Worm (Caenorhabditis elegans): ENCODE results near the gene swsn-6.

DNA sequence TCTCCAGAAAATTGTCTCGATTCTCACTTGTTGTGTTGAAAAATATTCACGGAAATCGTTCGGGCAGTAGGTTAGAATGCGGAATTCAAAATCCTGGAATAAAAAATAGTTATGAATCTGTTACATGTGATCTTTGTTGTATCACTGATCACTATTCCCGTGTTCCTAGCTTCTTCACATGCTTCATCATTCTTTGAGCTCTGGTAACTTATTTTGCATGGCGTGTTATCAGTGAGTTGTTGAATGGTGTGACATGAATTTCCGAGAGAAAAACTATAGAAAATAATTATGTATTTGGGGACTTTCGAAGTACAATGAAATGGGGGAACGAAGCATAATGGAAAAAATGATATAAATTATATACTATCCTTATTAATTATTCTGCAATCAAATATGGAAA lies 1.3 kb upstream of the swsn-6 start:
- no peak for TF ChIP-seq him-1 (tag; optimal IDR thresholded peaks at IDR 0.05)
- TF ChIP-seq dao-5 (tag; optimal IDR thresholded peaks at IDR 0.05), result no peak
- no peak for TF ChIP-seq W03F9.2 (tag; optimal IDR thresholded peaks at IDR 0.05)

Data from whole organism, L4/young adult.